Fruit fly (Drosophila melanogaster): ENCODE results near the gene Ilp6.

The Ilp6 gene

DNA sequence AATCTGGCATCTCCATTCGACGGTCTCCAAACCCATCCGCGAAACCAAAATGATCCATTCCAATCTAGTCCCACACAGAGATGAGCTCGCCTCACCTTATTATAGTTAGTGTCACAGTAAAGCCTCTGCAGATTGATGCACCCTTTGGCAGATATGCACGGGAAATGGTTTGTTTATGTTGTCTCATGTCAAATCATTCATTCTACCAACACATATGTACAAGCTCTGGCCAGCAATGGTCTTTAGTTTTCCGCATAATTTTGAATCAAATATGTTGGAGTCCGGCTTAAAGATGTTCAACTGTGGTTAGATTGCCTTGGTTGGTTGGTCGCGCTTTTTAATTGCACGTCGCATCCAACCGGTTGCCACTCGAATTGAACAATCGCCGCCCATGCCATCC lies 23.7 kb upstream of the Ilp6 start:
- TF ChIP-seq pad (GFP tag; optimal IDR thresholded peaks at IDR 0.05): no peak
- no peak for TF ChIP-seq CG12768 (GFP tag; optimal IDR thresholded peaks at IDR 0.05)
- no peak for TF ChIP-seq CG1620 (GFP tag; optimal IDR thresholded peaks at IDR 0.05)
- TF ChIP-seq Mnt (GFP tag; optimal IDR thresholded peaks at IDR 0.05): no peak
- TF ChIP-seq tj (GFP tag; optimal IDR thresholded peaks at IDR 0.05): no peak
- no peak for TF ChIP-seq CG5204 (GFP tag; optimal IDR thresholded peaks at IDR 0.05)
- no peak for TF ChIP-seq toe (GFP tag; optimal IDR thresholded peaks at IDR 0.05)
- no peak for TF ChIP-seq cic (GFP tag; optimal IDR thresholded peaks at IDR 0.05)
- TF ChIP-seq cnc (optimal IDR thresholded peaks at IDR 0.05): no peak
- TF ChIP-seq CG14711 (tag; optimal IDR thresholded peaks at IDR 0.05): no peak
- no peak for TF ChIP-seq Crg-1 (GFP tag; optimal IDR thresholded peaks at IDR 0.05)
- no peak for TF ChIP-seq CG33017 (tag; optimal IDR thresholded peaks at IDR 0.05)
- no peak for TF ChIP-seq CG7101 (tag; optimal IDR thresholded peaks at IDR 0.05)

DNA sequence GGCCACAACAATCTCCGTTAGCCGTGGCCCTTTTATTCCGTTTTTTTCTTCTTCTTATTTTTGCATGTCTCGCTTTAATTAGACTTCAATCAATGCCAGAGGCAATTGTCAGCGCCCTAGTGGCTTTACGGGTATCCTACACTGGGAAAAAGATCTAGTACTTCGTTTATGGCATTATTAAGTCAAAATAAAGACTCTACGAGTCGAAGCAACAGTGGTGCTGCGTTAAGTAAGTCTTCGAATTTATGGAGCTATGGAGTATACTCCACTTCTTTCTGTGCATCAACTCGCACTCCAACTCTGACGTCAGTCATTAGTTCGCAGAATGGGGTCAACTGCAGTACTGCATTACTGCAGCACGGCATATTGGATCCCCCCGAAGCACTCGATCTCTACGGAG lies 22.0 kb upstream of the Ilp6 start:
- no peak for TF ChIP-seq CG33017 (tag; optimal IDR thresholded peaks at IDR 0.05)
- no peak for TF ChIP-seq Mnt (GFP tag; optimal IDR thresholded peaks at IDR 0.05)
- TF ChIP-seq Hr96 (GFP tag; optimal IDR thresholded peaks at IDR 0.05): no peak
- TF ChIP-seq kay (GFP tag; ENCODE audit: borderline replicate concordance): no peak
- no peak for TF ChIP-seq toe (GFP tag; optimal IDR thresholded peaks at IDR 0.05)
- no peak for TF ChIP-seq Clk (GFP tag; optimal IDR thresholded peaks at IDR 0.05)
- TF ChIP-seq CG5204 (GFP tag; optimal IDR thresholded peaks at IDR 0.05): no peak
- no peak for TF ChIP-seq cnc (optimal IDR thresholded peaks at IDR 0.05)
- no peak for TF ChIP-seq CG12768 (GFP tag; optimal IDR thresholded peaks at IDR 0.05)

DNA sequence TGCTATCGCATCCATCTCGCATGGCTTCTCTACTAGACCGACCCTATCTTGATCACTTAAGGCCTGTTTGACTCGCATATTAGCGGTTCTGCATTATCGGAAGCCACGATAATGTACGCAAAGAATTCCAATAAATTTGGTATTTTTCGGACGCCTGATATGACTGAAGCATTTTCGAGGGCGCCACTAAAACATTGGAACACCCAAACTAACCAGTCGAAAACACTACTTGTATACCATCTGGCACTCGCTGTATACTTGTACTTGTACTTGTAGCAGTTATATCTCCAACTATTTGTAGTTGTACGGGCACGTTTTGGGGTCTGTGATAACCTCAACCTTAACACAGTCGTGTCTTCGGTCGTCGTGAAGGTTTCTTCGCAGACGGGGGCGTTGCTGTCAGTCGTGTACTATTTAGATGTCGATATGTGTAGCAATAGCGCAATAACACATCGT lies 21.1 kb upstream of the Ilp6 start:
- TF ChIP-seq ovo (GFP tag; optimal IDR thresholded peaks at IDR 0.05) (no peak), tj (GFP tag; optimal IDR thresholded peaks at IDR 0.05) (no peak), CG12768 (GFP tag; optimal IDR thresholded peaks at IDR 0.05) (no peak), bab1 (GFP tag; optimal IDR thresholded peaks at IDR 0.05) (no peak), CG14711 (tag; optimal IDR thresholded peaks at IDR 0.05) (no peak), toe (GFP tag; optimal IDR thresholded peaks at IDR 0.05) (no peak), CG33017 (tag; optimal IDR thresholded peaks at IDR 0.05) (no peak), Crg-1 (GFP tag; optimal IDR thresholded peaks at IDR 0.05) (no peak), CG1620 (GFP tag; optimal IDR thresholded peaks at IDR 0.05) (no peak), CG5204 (GFP tag; optimal IDR thresholded peaks at IDR 0.05) (no peak)

DNA sequence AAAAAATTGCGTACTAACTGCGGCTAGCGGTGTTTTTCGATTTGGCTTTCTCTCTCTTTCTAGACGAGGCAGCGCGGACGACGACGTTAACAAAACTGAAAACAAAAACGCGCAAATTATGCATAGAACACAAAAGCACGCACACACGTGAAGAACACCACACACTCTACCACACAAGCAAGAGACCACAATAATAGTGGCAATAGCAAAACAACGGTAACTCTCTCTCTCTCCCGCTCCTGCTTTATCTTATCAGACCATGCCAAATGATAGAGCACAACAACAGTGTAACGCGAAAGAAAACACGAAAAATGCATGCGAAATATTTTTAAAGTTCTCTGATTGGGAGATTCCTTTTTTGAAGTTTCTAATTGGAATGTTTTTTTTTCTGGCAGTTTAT lies 19.7 kb upstream of the Ilp6 start:
- TF ChIP-seq ovo (GFP tag; optimal IDR thresholded peaks at IDR 0.05): peak; percentile 38
- no peak for TF ChIP-seq CG14711 (tag; optimal IDR thresholded peaks at IDR 0.05)
- TF ChIP-seq pad (GFP tag; optimal IDR thresholded peaks at IDR 0.05): peak; percentile 63
- no peak for TF ChIP-seq CG7101 (tag; optimal IDR thresholded peaks at IDR 0.05)
- TF ChIP-seq cic (GFP tag; optimal IDR thresholded peaks at IDR 0.05): no peak
- no peak for TF ChIP-seq kay (GFP tag; ENCODE audit: borderline replicate concordance)
- peak; percentile 5 for TF ChIP-seq Mnt (GFP tag; optimal IDR thresholded peaks at IDR 0.05)
- no peak for TF ChIP-seq bab1 (GFP tag; optimal IDR thresholded peaks at IDR 0.05)

DNA sequence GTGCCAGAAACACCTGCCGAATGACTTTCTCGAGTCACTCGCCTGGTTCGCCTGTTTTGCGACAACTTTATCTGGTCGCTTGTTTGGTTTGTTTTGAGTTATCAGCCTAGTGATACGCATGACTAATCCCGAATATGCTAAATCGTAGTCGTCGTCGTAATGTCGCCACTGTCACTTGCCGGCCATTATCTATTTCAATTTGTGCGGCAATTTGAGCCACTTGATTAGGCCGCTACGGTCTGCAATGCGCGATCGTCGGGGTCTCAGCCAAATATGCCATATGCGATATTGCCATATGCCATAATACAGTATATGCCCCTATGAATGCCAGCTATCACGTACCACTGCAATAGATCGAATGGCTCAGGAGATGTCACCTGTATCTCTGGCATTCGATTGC lies 18.4 kb upstream of the Ilp6 start:
- peak; percentile 9 for TF ChIP-seq Mnt (GFP tag; optimal IDR thresholded peaks at IDR 0.05)
- no peak for TF ChIP-seq pad (GFP tag; optimal IDR thresholded peaks at IDR 0.05)
- peak; percentile 39 for TF ChIP-seq kay (GFP tag; ENCODE audit: borderline replicate concordance)

DNA sequence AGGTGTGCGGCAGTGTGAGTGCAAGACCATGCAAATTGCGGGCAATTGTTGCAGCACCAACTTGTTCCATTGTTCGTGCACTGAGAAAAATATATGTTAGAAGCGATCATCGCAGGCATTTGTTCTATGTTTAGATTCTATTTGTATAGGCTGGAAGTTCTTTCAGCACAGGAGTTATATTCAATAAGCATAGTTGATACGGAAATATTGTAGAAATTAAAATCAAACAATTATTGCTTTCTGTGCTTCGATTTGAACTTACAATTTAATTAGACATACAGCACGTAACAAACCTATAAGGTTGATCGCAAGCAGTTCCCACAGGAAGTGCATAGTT lies 15.7 kb upstream of the Ilp6 start:
- no peak for TF ChIP-seq CG7045 (GFP tag; optimal IDR thresholded peaks at IDR 0.05)
- no peak for TF ChIP-seq CG5204 (GFP tag; optimal IDR thresholded peaks at IDR 0.05)
- TF ChIP-seq Clk (GFP tag; optimal IDR thresholded peaks at IDR 0.05): no peak
- no peak for TF ChIP-seq kay (GFP tag; ENCODE audit: borderline replicate concordance)
- no peak for TF ChIP-seq CG11617 (GFP tag; optimal IDR thresholded peaks at IDR 0.05)
- no peak for TF ChIP-seq toe (GFP tag; optimal IDR thresholded peaks at IDR 0.05)
- no peak for TF ChIP-seq tj (GFP tag; optimal IDR thresholded peaks at IDR 0.05)
- TF ChIP-seq bab1 (GFP tag; optimal IDR thresholded peaks at IDR 0.05): no peak

DNA sequence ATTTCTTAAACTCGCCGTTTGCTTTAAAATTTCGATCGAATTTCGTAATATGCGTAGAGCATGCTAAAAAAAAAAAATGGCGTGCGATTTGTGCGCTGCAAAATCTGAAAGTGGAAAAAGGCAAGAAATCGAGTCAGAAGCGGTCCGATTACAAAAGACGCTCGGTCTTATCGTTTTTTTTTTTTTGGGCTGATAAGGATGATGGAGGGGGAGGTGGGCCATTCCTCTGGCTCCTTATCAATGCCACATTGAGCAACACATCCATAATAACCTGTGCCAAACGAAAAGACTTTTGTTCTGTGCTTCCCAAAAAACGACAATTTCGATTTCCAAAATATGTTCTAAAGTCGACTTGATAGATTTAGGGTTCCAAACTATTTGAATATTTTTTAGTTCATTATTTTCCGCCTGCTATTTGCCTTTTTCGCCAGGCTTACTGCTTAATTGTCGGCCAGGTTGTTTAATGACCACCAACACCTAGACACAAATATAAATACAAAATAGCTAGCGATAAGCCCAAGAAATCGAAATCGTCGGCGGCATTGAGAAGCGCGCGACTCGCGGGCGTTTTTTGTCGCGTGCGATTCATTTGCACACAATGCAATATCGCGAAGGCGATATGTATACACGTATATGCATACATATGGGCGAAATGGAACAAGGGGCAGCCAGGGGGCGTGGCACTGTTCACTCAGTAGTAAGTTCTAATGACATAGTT lies 15.2 kb upstream of the Ilp6 start:
- TF ChIP-seq tj (GFP tag; optimal IDR thresholded peaks at IDR 0.05): no peak
- TF ChIP-seq ovo (GFP tag; optimal IDR thresholded peaks at IDR 0.05): no peak
- TF ChIP-seq Hr96 (GFP tag; optimal IDR thresholded peaks at IDR 0.05): no peak
- no peak for TF ChIP-seq CG33017 (tag; optimal IDR thresholded peaks at IDR 0.05)
- TF ChIP-seq CG5204 (GFP tag; optimal IDR thresholded peaks at IDR 0.05): no peak
- no peak for TF ChIP-seq Clk (GFP tag; optimal IDR thresholded peaks at IDR 0.05)
- TF ChIP-seq CG1620 (GFP tag; optimal IDR thresholded peaks at IDR 0.05): no peak
- no peak for TF ChIP-seq cic (GFP tag; optimal IDR thresholded peaks at IDR 0.05)
- no peak for TF ChIP-seq Mnt (GFP tag; optimal IDR thresholded peaks at IDR 0.05)
- no peak for TF ChIP-seq kay (GFP tag; ENCODE audit: borderline replicate concordance)
- no peak for TF ChIP-seq CG11617 (GFP tag; optimal IDR thresholded peaks at IDR 0.05)
